Fruit fly (Drosophila melanogaster) whole organism, pupa: Measurements from ENCODE around the gene GAPcenA.

ENCODE experiments used
- CG10348 ChIP-seq: fragments of 200-800 bp; sonication (Bioruptor generic); IDR thresholded peaks from 2 replicates; pipeline ENCODE4 v1.3.6; 2022; ENCODE audit warnings: missing biosample characterization, missing genetic modification characterization
- CG12605 ChIP-seq: fragments of 200-800 bp; sonication (Bioruptor generic); IDR thresholded peaks from 2 replicates; pipeline ENCODE4 v1.3.6; 2022; ENCODE audit warnings: missing biosample characterization, missing genetic modification characterization
- CG14655 ChIP-seq: fragments of 200-800 bp; sonication (Bioruptor generic); optimal IDR thresholded peaks from 3 replicates; lab custom pipeline; 2017; ENCODE audit warnings: mild to moderate bottlenecking, missing biosample characterization, missing genetic modification reagents, missing genetic modification characterization
- CG17806 ChIP-seq: fragments of 200-800 bp; sonication (Bioruptor generic); optimal IDR thresholded peaks from 2 replicates; lab custom pipeline; 2018; ENCODE audit warnings: missing biosample characterization, mild to moderate bottlenecking, missing genetic modification characterization, moderate library complexity
- CG32121 ChIP-seq: fragments of 200-800 bp; sonication (Bioruptor generic); IDR thresholded peaks from 2 replicates; pipeline ENCODE4 v1.3.6; 2022; ENCODE audit warnings: missing biosample characterization, missing genetic modification characterization
- gl ChIP-seq: fragments of 200-800 bp; sonication (Bioruptor generic); optimal IDR thresholded peaks from 2 replicates; lab custom pipeline; 2018; ENCODE audit warnings: missing biosample characterization, mild to moderate bottlenecking, missing genetic modification characterization

DNA sequence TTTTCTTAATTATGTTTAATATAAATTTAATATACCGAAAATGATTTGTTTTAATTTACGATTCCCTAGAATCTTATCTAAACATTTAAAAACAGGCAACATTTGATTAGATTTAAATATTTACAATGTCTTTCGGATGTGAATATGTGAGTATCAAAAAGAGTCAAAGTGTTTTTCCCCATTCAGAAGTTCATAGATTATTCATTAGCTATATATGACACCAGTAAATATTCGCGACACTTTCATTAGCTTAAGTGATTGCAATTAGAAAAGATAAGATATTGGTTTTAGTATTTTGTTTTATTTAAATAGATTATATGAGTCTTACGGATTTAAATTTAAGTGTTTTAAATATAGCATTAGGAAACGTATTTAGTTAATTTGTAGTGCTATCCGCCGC is 47.8 kb downstream of the GAPcenA start:
- no peak for TF ChIP-seq CG10348 (GFP tag; lab: Robert Waterston, UW)
- no peak for TF ChIP-seq CG17806 (tag; lab: Kevin White, UChicago)
- no peak for TF ChIP-seq CG32121 (GFP tag; lab: Robert Waterston, UW)
- TF ChIP-seq gl (tag; lab: Kevin White, UChicago): no peak
- TF ChIP-seq CG14655 (GFP tag; lab: Kevin White, UChicago): no peak
- no peak for TF ChIP-seq CG12605 (GFP tag; lab: Robert Waterston, UW)
